Worm (Caenorhabditis elegans): ENCODE results near the gene fbxa-30.
"Not testable (repeated sequence)": the region's sequence is repeated elsewhere in the genome, so short reads cannot be mapped to it uniquely, and the experiment has no call there.

The fbxa-30 gene

ce11 chrIII:1258358-1258757 is 17.1 kb downstream of the fbxa-30 start, which contains the start of gene fbxa-78:
Gene fbxa-78 (minus strand): TSS chrIII:1258458.
- TF ChIP-seq daf-12, tbx-2, snpc-4 (tag; optimal IDR thresholded peaks at IDR 0.05): not testable (repeated sequence)

ce11 chrIII:1256519-1256918 is 18.9 kb downstream of the fbxa-30 start, which contains the start of gene fbxa-208:
Gene fbxa-208 (plus strand): TSS chrIII:1256819.
- TF ChIP-seq jun-1, egl-5, lin-15B (tag; optimal IDR thresholded peaks at IDR 0.05): not testable (repeated sequence)

- TF ChIP-seq hmg-11 (tag; optimal IDR thresholded peaks at IDR 0.05) (peak; percentile 62), egl-5 (tag; optimal IDR thresholded peaks at IDR 0.05) (no peak), sea-2 (GFP tag; optimal IDR thresholded peaks at IDR 0.05) (no peak), nhr-23 (tag; optimal IDR thresholded peaks at IDR 0.05) (no peak), ZK546.5 (tag; optimal IDR thresholded peaks at IDR 0.05) (no peak), pqm-1 (tag; optimal IDR thresholded peaks at IDR 0.05) (peak; percentile 54), skn-1 (tag; optimal IDR thresholded peaks at IDR 0.05) (peak; percentile 37), ceh-28 (tag; optimal IDR thresholded peaks at IDR 0.05) (no peak), daf-12 (tag; optimal IDR thresholded peaks at IDR 0.05) (no peak), fkh-10 (GFP tag; optimal IDR thresholded peaks at IDR 0.05) (no peak), aly-2 (tag; optimal IDR thresholded peaks at IDR 0.05) (no peak), eor-1 (tag; optimal IDR thresholded peaks at IDR 0.05) (no peak), nhr-77 (tag; optimal IDR thresholded peaks at IDR 0.05) (no peak), R02D3.7 (tag; optimal IDR thresholded peaks at IDR 0.05) (no peak), ceh-16 (tag; optimal IDR thresholded peaks at IDR 0.05) (no peak), unc-62 (GFP tag; optimal IDR thresholded peaks at IDR 0.05) (no peak), nhr-12 (tag; optimal IDR thresholded peaks at IDR 0.05) (no peak), lin-39 (tag; optimal IDR thresholded peaks at IDR 0.05) (peak; percentile 3), nfya-1 (tag; optimal IDR thresholded peaks at IDR 0.05; ENCODE audit: insufficient read depth) (peak; percentile 48), elt-2 (tag; optimal IDR thresholded peaks at IDR 0.05) (peak; percentile 78), unc-39 (tag; optimal IDR thresholded peaks at IDR 0.05) (no peak), egl-27 (tag; optimal IDR thresholded peaks at IDR 0.05) (no peak), nhr-11 (tag; optimal IDR thresholded peaks at IDR 0.05) (no peak), lin-15B (tag; optimal IDR thresholded peaks at IDR 0.05) (peak; percentile 25), ztf-11 (tag; optimal IDR thresholded peaks at IDR 0.05) (no peak), pha-4 (tag; optimal IDR thresholded peaks at IDR 0.05) (peak; percentile 85), lsy-12 (tag; optimal IDR thresholded peaks at IDR 0.05) (no peak), snpc-4 (tag; optimal IDR thresholded peaks at IDR 0.05) (no peak)
Observed at ce11 chrIII:1249111-1249583, 26.3 kb downstream of the fbxa-30 start, which contains the start of the genes fbxa-76 and fbxa-77. Gene fbxa-76 (minus strand): TSS chrIII:1249161. Gene fbxa-77 (plus strand): TSS chrIII:1249475.

- TF ChIP-seq unc-62 (GFP tag; optimal IDR thresholded peaks at IDR 0.05) (no peak), mdl-1 (tag; optimal IDR thresholded peaks at IDR 0.05) (no peak), ama-1 (optimal IDR thresholded peaks at IDR 0.05) (no peak), egl-27 (tag; optimal IDR thresholded peaks at IDR 0.05) (no peak), fkh-10 (GFP tag; optimal IDR thresholded peaks at IDR 0.05) (no peak), sea-2 (GFP tag; optimal IDR thresholded peaks at IDR 0.05) (no peak), nhr-12 (tag; optimal IDR thresholded peaks at IDR 0.05) (no peak)
Observed at ce11 chrIII:1248335-1248734, 27.1 kb downstream of the fbxa-30 start.

ce11 chrIII:1243199-1243598 is 32.2 kb downstream of the fbxa-30 start, which contains the start of gene fbxa-63:
Gene fbxa-63 (plus strand): TSS chrIII:1243508.
- no peak for TF ChIP-seq elt-3 (tag; optimal IDR thresholded peaks at IDR 0.05)
- TF ChIP-seq ceh-28 (tag; optimal IDR thresholded peaks at IDR 0.05), result no peak
- no peak for TF ChIP-seq egl-27 (tag; optimal IDR thresholded peaks at IDR 0.05)
- no peak for TF ChIP-seq unc-62 (GFP tag; optimal IDR thresholded peaks at IDR 0.05)
- peak; percentile 18 for TF ChIP-seq elt-2 (tag; optimal IDR thresholded peaks at IDR 0.05)
- TF ChIP-seq mml-1 (tag; optimal IDR thresholded peaks at IDR 0.05), result no peak
- TF ChIP-seq ama-1 (optimal IDR thresholded peaks at IDR 0.05), result no peak
- TF ChIP-seq jun-1 (tag; optimal IDR thresholded peaks at IDR 0.05), result no peak
- no peak for TF ChIP-seq lsy-12 (tag; optimal IDR thresholded peaks at IDR 0.05)
- TF ChIP-seq pqm-1 (tag; optimal IDR thresholded peaks at IDR 0.05), result peak; percentile 32
- TF ChIP-seq hmg-11 (tag; optimal IDR thresholded peaks at IDR 0.05), result peak; percentile 72
- TF ChIP-seq ceh-82 (tag; optimal IDR thresholded peaks at IDR 0.05), result no peak
- TF ChIP-seq fkh-2 (tag; optimal IDR thresholded peaks at IDR 0.05), result no peak
- no peak for TF ChIP-seq nhr-23 (tag; optimal IDR thresholded peaks at IDR 0.05)
- no peak for TF ChIP-seq snpc-4 (tag; optimal IDR thresholded peaks at IDR 0.05)
- TF ChIP-seq unc-39 (tag; optimal IDR thresholded peaks at IDR 0.05), result no peak
- TF ChIP-seq nfya-1 (tag; optimal IDR thresholded peaks at IDR 0.05; ENCODE audit: insufficient read depth), result peak; percentile 48
- TF ChIP-seq zag-1 (tag; optimal IDR thresholded peaks at IDR 0.05), result no peak
- TF ChIP-seq pha-4 (tag; optimal IDR thresholded peaks at IDR 0.05), result peak; percentile 49
- no peak for TF ChIP-seq nhr-11 (tag; optimal IDR thresholded peaks at IDR 0.05)
- TF ChIP-seq egl-5 (tag; optimal IDR thresholded peaks at IDR 0.05), result no peak
- TF ChIP-seq nhr-76 (tag; optimal IDR thresholded peaks at IDR 0.05), result no peak
- no peak for TF ChIP-seq lin-39 (tag; optimal IDR thresholded peaks at IDR 0.05)
- TF ChIP-seq ZK546.5 (tag; optimal IDR thresholded peaks at IDR 0.05), result no peak
- TF ChIP-seq lin-15B (tag; optimal IDR thresholded peaks at IDR 0.05), result peak; percentile 14
- TF ChIP-seq aly-2 (tag; optimal IDR thresholded peaks at IDR 0.05), result no peak
- TF ChIP-seq tbx-2 (tag; optimal IDR thresholded peaks at IDR 0.05), result no peak
- no peak for TF ChIP-seq skn-1 (tag; optimal IDR thresholded peaks at IDR 0.05)

Measured in whole organism, L3 larva.